Worm (Caenorhabditis elegans): ENCODE measurements around the gene ttr-43.

DNA sequence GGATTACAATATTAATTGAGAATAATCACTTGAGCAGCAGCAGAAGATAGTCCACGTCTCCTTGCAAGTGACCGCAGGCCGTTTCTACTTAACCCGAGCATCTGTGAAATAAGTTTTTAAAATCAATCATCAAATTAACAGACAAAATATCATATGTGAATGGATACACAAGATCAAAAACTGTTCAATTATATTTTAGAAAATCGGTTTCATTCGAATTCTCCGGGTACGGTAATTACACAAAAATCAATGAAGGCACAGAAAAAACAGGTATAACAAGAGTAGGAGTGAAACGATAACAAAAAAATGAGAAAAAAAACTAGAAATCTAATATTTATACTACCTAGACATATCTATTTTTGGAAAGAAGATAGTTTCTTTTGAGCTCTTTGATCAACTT is 5.7 kb upstream of the ttr-43 start, which contains the start of gene mma-1:
- TF ChIP-seq hmbx-1 (tag; optimal IDR thresholded peaks at IDR 0.05) (no peak), ama-1 (optimal IDR thresholded peaks at IDR 0.05) (no peak), tbx-37 (GFP tag; conservative IDR thresholded peaks at IDR 0.05) (no peak), scrt-1 (GFP tag; IDR thresholded peaks at IDR 0.05) (no peak), flt-1 (GFP tag; IDR thresholded peaks at IDR 0.05) (no peak), tbx-11 (GFP tag; IDR thresholded peaks at IDR 0.05) (no peak), tra-4 (tag; optimal IDR thresholded peaks at IDR 0.05) (no peak), hmg-4 (GFP tag; optimal IDR thresholded peaks at IDR 0.05) (no peak), aly-1 (tag; optimal IDR thresholded peaks at IDR 0.05) (no peak), ceh-13 (GFP tag; optimal IDR thresholded peaks at IDR 0.05) (no peak), hnd-1 (tag; optimal IDR thresholded peaks at IDR 0.05) (no peak)

All from whole organism, early embryonic.